Worm (Caenorhabditis elegans): ENCODE results near the gene gei-8.

- no peak for TF ChIP-seq scrt-1 (GFP tag; IDR thresholded peaks at IDR 0.05)
- TF ChIP-seq pes-1 (GFP tag; IDR thresholded peaks at IDR 0.05): no peak
- no peak for TF ChIP-seq tbx-37 (GFP tag; conservative IDR thresholded peaks at IDR 0.05)
- no peak for TF ChIP-seq ceh-36 (tag; optimal IDR thresholded peaks at IDR 0.05)
- TF ChIP-seq ama-1 (optimal IDR thresholded peaks at IDR 0.05): no peak
- no peak for TF ChIP-seq ceh-13 (GFP tag; optimal IDR thresholded peaks at IDR 0.05)
- no peak for TF ChIP-seq hnd-1 (tag; optimal IDR thresholded peaks at IDR 0.05)
Measured at ce11 chrIII:8091408-8091807, 29.6 kb downstream of the gei-8 start, which contains the start of gene idi-1.

All from whole organism, early embryonic.